Worm (Caenorhabditis elegans): ENCODE results near the gene Y111B2A.21.

Gene Y111B2A.21

ce11 chrIII:12711217-12711616 is 35.0 kb upstream of the Y111B2A.21 start, which contains the start of gene hut-1 (continued):
- TF ChIP-seq lin-15B (tag; optimal IDR thresholded peaks at IDR 0.05) = no peak
- TF ChIP-seq nhr-71 (tag; optimal IDR thresholded peaks at IDR 0.05) = peak; percentile 64
- no peak for TF ChIP-seq nhr-90 (tag; optimal IDR thresholded peaks at IDR 0.05; ENCODE audit: poor library complexity)
- no peak for TF ChIP-seq elt-2 (tag; optimal IDR thresholded peaks at IDR 0.05)
- TF ChIP-seq elt-3 (tag; optimal IDR thresholded peaks at IDR 0.05) = peak in 1 of 6 experiments; percentile 59
- peak; percentile 74 for TF ChIP-seq unc-130 (tag; optimal IDR thresholded peaks at IDR 0.05)
- TF ChIP-seq blmp-1 (tag; optimal IDR thresholded peaks at IDR 0.05) = peak; percentile 35
- TF ChIP-seq unc-30 (tag; optimal IDR thresholded peaks at IDR 0.05) = no peak
- TF ChIP-seq dsc-1 (tag; optimal IDR thresholded peaks at IDR 0.05) = peak; percentile 4
- peak; percentile 60 to 85 for TF ChIP-seq efl-1 (optimal IDR thresholded peaks at IDR 0.05)
- peak; percentile 88 to 98 for TF ChIP-seq efl-1 (GFP tag; optimal IDR thresholded peaks at IDR 0.05 in 1 of 2)
- TF ChIP-seq nhr-77 (tag; optimal IDR thresholded peaks at IDR 0.05) = no peak
- TF ChIP-seq sptf-1 (tag; optimal IDR thresholded peaks at IDR 0.05) = no peak
- no peak for TF ChIP-seq tlp-1 (tag; optimal IDR thresholded peaks at IDR 0.05)
- TF ChIP-seq lir-3 (tag; optimal IDR thresholded peaks at IDR 0.05; ENCODE audit: poor library complexity) = no peak
- TF ChIP-seq zip-4 (GFP tag; optimal IDR thresholded peaks at IDR 0.05) = no peak
- TF ChIP-seq swsn-7 (tag; optimal IDR thresholded peaks at IDR 0.05) = peak; percentile 34
- no peak for TF ChIP-seq nhr-76 (tag; optimal IDR thresholded peaks at IDR 0.05)
- TF ChIP-seq lin-35 (GFP tag; optimal IDR thresholded peaks at IDR 0.05) = peak; percentile 82 to 93
- peak; percentile 41 for TF ChIP-seq nhr-20 (tag; optimal IDR thresholded peaks at IDR 0.05)
- TF ChIP-seq ama-1 (optimal IDR thresholded peaks at IDR 0.05) = peak; percentile 0
- TF ChIP-seq ces-1 (GFP tag; optimal IDR thresholded peaks at IDR 0.05) = no peak
- peak; percentile 1 to 60 (median 37) for TF ChIP-seq ceh-82 (tag; optimal IDR thresholded peaks at IDR 0.05)
- TF ChIP-seq sox-4 (tag; optimal IDR thresholded peaks at IDR 0.05) = no peak
- TF ChIP-seq hlh-4 (tag; optimal IDR thresholded peaks at IDR 0.05) = no peak
- TF ChIP-seq ceh-88 (GFP tag; IDR thresholded peaks at IDR 0.05) = no peak
- TF ChIP-seq C04F5.9 (tag; optimal IDR thresholded peaks at IDR 0.05) = no peak
- no peak for TF ChIP-seq fos-1 (tag; optimal IDR thresholded peaks at IDR 0.05)
- TF ChIP-seq lin-13 (GFP tag; optimal IDR thresholded peaks at IDR 0.05) = no peak
- TF ChIP-seq unc-62 (GFP tag; optimal IDR thresholded peaks at IDR 0.05) = no peak
- TF ChIP-seq unc-98 (GFP tag; IDR thresholded peaks at IDR 0.05) = no peak
- TF ChIP-seq snu-23 (GFP tag; optimal IDR thresholded peaks at IDR 0.05) = peak; percentile 72
- TF ChIP-seq zag-1 (tag; optimal IDR thresholded peaks at IDR 0.05) = no peak
- TF ChIP-seq alr-1 (tag; optimal IDR thresholded peaks at IDR 0.05; ENCODE audit: borderline replicate concordance) = no peak
- peak; percentile 82 for TF ChIP-seq xbp-1 (tag; optimal IDR thresholded peaks at IDR 0.05)
- no peak for TF ChIP-seq pag-3 (tag; optimal IDR thresholded peaks at IDR 0.05; ENCODE audit: borderline replicate concordance, insufficient read depth)
- no peak for TF ChIP-seq unc-86 (tag; optimal IDR thresholded peaks at IDR 0.05)
- TF ChIP-seq ceh-90 (tag; optimal IDR thresholded peaks at IDR 0.05) = no peak
- TF ChIP-seq Y116A8C.19 (tag; optimal IDR thresholded peaks at IDR 0.05; ENCODE audit: borderline replicate concordance) = no peak
- no peak for TF ChIP-seq nhr-11 (tag; optimal IDR thresholded peaks at IDR 0.05)
- no peak for TF ChIP-seq nhr-84 (tag; optimal IDR thresholded peaks at IDR 0.05)
- TF ChIP-seq C16A3.4 (tag; optimal IDR thresholded peaks at IDR 0.05) = peak; percentile 72
- no peak for TF ChIP-seq vab-15 (tag; optimal IDR thresholded peaks at IDR 0.05)

- peak; percentile 59 for TF ChIP-seq nhr-85 (tag)
- no peak for TF ChIP-seq fos-1 (tag; optimal IDR thresholded peaks at IDR 0.05)
Observed at ce11 chrIII:12711682-12712081, 34.5 kb upstream of the Y111B2A.21 start.
